Worm (Caenorhabditis elegans): ENCODE results near the gene srb-18.

ce11 chrV:7543728-7544127 lies 28.7 kb downstream of the srb-18 start:
- TF ChIP-seq ama-1 (optimal IDR thresholded peaks at IDR 0.05): no peak
- no peak for TF ChIP-seq ama-1 (GFP tag; optimal IDR thresholded peaks at IDR 0.05)
- no peak for TF ChIP-seq aptf-2 (GFP tag; conservative IDR thresholded peaks at IDR 0.05)
- TF ChIP-seq Y95B8A.8 (GFP tag; IDR thresholded peaks at IDR 0.05): no peak
- no peak for TF ChIP-seq madf-10 (tag; optimal IDR thresholded peaks at IDR 0.05)
- no peak for TF ChIP-seq repo-1 (tag; optimal IDR thresholded peaks at IDR 0.05)
- TF ChIP-seq nhr-179 (tag; optimal IDR thresholded peaks at IDR 0.05): no peak
- no peak for TF ChIP-seq unc-62 (GFP tag; optimal IDR thresholded peaks at IDR 0.05)
- TF ChIP-seq somi-1 (GFP tag; optimal IDR thresholded peaks at IDR 0.05): no peak
- TF ChIP-seq hmg-20 (GFP tag; IDR thresholded peaks at IDR 0.05): no peak
- no peak for TF ChIP-seq nhr-120 (GFP tag; IDR thresholded peaks at IDR 0.05)

Data from whole organism, young adult.